Worm (Caenorhabditis elegans) whole organism, mixed stage, embryonic: Measurements from ENCODE around the gene col-94.

Source experiments
- blmp-1 ChIP-seq: fragments of 150-350 bp; optimal IDR thresholded peaks from 2 replicates; lab custom pipeline; 2014; ENCODE audit warnings: missing biosample characterization, missing genetic modification characterization
- elt-1 ChIP-seq: sonication (generic microtip); optimal IDR thresholded peaks from 2 replicates; lab custom pipeline; 2017; ENCODE audit warnings: missing genetic modification characterization, mild to moderate bottlenecking, missing compliant biosample characterization, antibody characterized with exemption, moderate library complexity, borderline replicate concordance; ENCODE audit not compliant: insufficient read depth
- elt-3 ChIP-seq: fragments of 150-350 bp; optimal IDR thresholded peaks from 2 replicates; lab custom pipeline; 2014; ENCODE audit warnings: missing biosample characterization, missing genetic modification characterization
- ham-2 ChIP-seq: fragments of 200-800 bp; sonication (Bioruptor generic); optimal IDR thresholded peaks from 2 replicates; lab custom pipeline; 2018; ENCODE audit warnings: mild to moderate bottlenecking, missing genetic modification characterization, missing compliant biosample characterization
- nhr-12 ChIP-seq: fragments of 150-350 bp; optimal IDR thresholded peaks from 2 replicates; lab custom pipeline; 2014; ENCODE audit warnings: missing biosample characterization, missing genetic modification characterization
- nhr-2 ChIP-seq: fragments of 150-350 bp; optimal IDR thresholded peaks from 2 replicates; lab custom pipeline; 2014; ENCODE audit warnings: missing biosample characterization, missing genetic modification characterization
- nhr-237 ChIP-seq: fragments of 150-350 bp; optimal IDR thresholded peaks from 2 replicates; lab custom pipeline; 2014; ENCODE audit warnings: missing biosample characterization, missing genetic modification characterization
- nhr-76 ChIP-seq: sonication (generic microtip); optimal IDR thresholded peaks from 2 replicates; lab custom pipeline; 2017; ENCODE audit warnings: missing biosample characterization, missing genetic modification characterization
- pha-4 ChIP-seq: fragments of 150-350 bp; optimal IDR thresholded peaks from 2 replicates; lab custom pipeline; 2018; ENCODE audit warnings: missing biosample characterization, missing genetic modification reagents, missing genetic modification characterization
- sptf-1 ChIP-seq: sonication (generic microtip); optimal IDR thresholded peaks from 2 replicates; lab custom pipeline; 2017; ENCODE audit warnings: mild to moderate bottlenecking, missing genetic modification characterization, moderate library complexity, missing compliant biosample characterization
- unc-62 ChIP-seq: fragments of 150-350 bp; optimal IDR thresholded peaks from 2 replicates; lab custom pipeline; 2014; ENCODE audit warnings: missing biosample characterization, missing genetic modification reagents, missing genetic modification characterization
- zip-8 ChIP-seq: fragments of 150-350 bp; optimal IDR thresholded peaks from 2 replicates; lab custom pipeline; 2014; ENCODE audit warnings: missing biosample characterization, missing genetic modification characterization

- TF ChIP-seq zip-8 (tag; lab: Kevin White, UChicago) (no peak), blmp-1 (tag; lab: Kevin White, UChicago) (no peak), nhr-76 (tag; lab: Kevin White, UChicago) (no peak), nhr-237 (no peak), ham-2 (GFP tag; lab: Kevin White, UChicago) (no peak), unc-62 (GFP tag; lab: Kevin White, UChicago) (no peak), pha-4 (tag; lab: Kevin White, UChicago) (no peak), sptf-1 (tag; lab: Kevin White, UChicago) (no peak), elt-1 (no peak), nhr-12 (no peak), elt-3 (no peak), nhr-2 (no peak)
Measured at ce11 chrIII:10995156-10995555, 7.5 kb upstream of the col-94 start, which contains the start of gene dmsr-5.
